Fruit fly (Drosophila melanogaster) whole organism, prepupa: ENCODE measurements around the gene CG13364.
A peak's percentile ranks its signal among the peaks of the same experiment; 100 is the strongest.

Experiments used
- Blimp-1 ChIP-seq: fragments of 200-800 bp; sonication (Bioruptor generic); optimal IDR thresholded peaks from 3 replicates; lab custom pipeline; 2017; ENCODE audit warnings: missing biosample characterization, missing genetic modification characterization, mild to moderate bottlenecking, moderate library complexity, missing genetic modification reagents
- CG11294 ChIP-seq: fragments of 200-800 bp; sonication (Bioruptor generic); IDR thresholded peaks from 2 replicates; pipeline ENCODE4 v1.3.6; 2022; ENCODE audit warnings: missing biosample characterization, missing genetic modification characterization
- CG11762 ChIP-seq: fragments of 200-800 bp; sonication (Bioruptor generic); optimal IDR thresholded peaks from 3 replicates; lab custom pipeline; 2016; ENCODE audit warnings: missing biosample characterization, missing genetic modification characterization; ENCODE audit not compliant: insufficient read depth
- CG11902 ChIP-seq: fragments of 200-800 bp; sonication (Bioruptor generic); optimal IDR thresholded peaks from 3 replicates; lab custom pipeline; 2016; ENCODE audit warnings: missing biosample characterization, missing genetic modification characterization
- CG15336 ChIP-seq: fragments of 200-800 bp; sonication (Bioruptor generic); IDR thresholded peaks from 2 replicates; pipeline ENCODE4 v1.3.6; 2022; ENCODE audit warnings: missing biosample characterization, missing genetic modification characterization
- CG1621 ChIP-seq: fragments of 200-800 bp; sonication (Bioruptor generic); optimal IDR thresholded peaks from 3 replicates; lab custom pipeline; 2018; ENCODE audit warnings: missing biosample characterization, mild to moderate bottlenecking, missing genetic modification characterization
- CG3032 ChIP-seq: fragments of 200-800 bp; optimal IDR thresholded peaks from 2 replicates; lab custom pipeline; 2019; ENCODE audit warnings: missing biosample characterization, mild to moderate bottlenecking, missing genetic modification characterization, moderate library complexity
- CG31627 ChIP-seq: fragments of 200-800 bp; sonication (Bioruptor generic); optimal IDR thresholded peaks from 3 replicates; lab custom pipeline; 2016; ENCODE audit warnings: missing biosample characterization, missing genetic modification characterization
- CG32006 ChIP-seq: fragments of 200-800 bp; sonication (Bioruptor generic); optimal IDR thresholded peaks from 3 replicates; lab custom pipeline; 2017; ENCODE audit warnings: missing biosample characterization, mild to moderate bottlenecking, missing genetic modification characterization
- CG4318 ChIP-seq: fragments of 200-800 bp; sonication (Bioruptor generic); optimal IDR thresholded peaks from 3 replicates; lab custom pipeline; 2017; ENCODE audit warnings: missing biosample characterization, mild to moderate bottlenecking, missing genetic modification characterization
- CG6792 ChIP-seq: fragments of 200-800 bp; sonication (Bioruptor generic); optimal IDR thresholded peaks from 3 replicates; lab custom pipeline; 2016; ENCODE audit warnings: missing biosample characterization, missing genetic modification characterization
- CG6808 ChIP-seq: fragments of 200-800 bp; sonication (Bioruptor generic); optimal IDR thresholded peaks from 3 replicates; lab custom pipeline; 2017; ENCODE audit warnings: missing biosample characterization, missing genetic modification characterization, mild to moderate bottlenecking, moderate library complexity, missing genetic modification reagents
- CG8119 ChIP-seq: fragments of 200-800 bp; sonication (Bioruptor generic); IDR thresholded peaks from 3 replicates; pipeline ENCODE4 v1.3.6; 2022; ENCODE audit warnings: missing biosample characterization, missing genetic modification characterization
- CG8319 ChIP-seq: fragments of 200-800 bp; sonication (Bioruptor generic); optimal IDR thresholded peaks from 3 replicates; lab custom pipeline; 2016; ENCODE audit warnings: missing biosample characterization, missing genetic modification characterization
- CG9139 ChIP-seq: fragments of 200-800 bp; sonication (Bioruptor generic); optimal IDR thresholded peaks from 3 replicates; lab custom pipeline; 2017; ENCODE audit warnings: missing biosample characterization, mild to moderate bottlenecking, missing genetic modification characterization
- Eip75B ChIP-seq: fragments of 200-800 bp; sonication (Bioruptor generic); optimal IDR thresholded peaks from 3 replicates; lab custom pipeline; 2016; ENCODE audit warnings: missing biosample characterization, missing genetic modification characterization
- Eip78C ChIP-seq: fragments of 200-800 bp; sonication (Bioruptor generic); peaks from one replicate; lab custom pipeline; 2016; ENCODE audit warnings: missing biosample characterization, missing genetic modification characterization
- Eip93F ChIP-seq: fragments of 200-800 bp; sonication (Bioruptor generic); optimal IDR thresholded peaks from 2 replicates; lab custom pipeline; 2016; ENCODE audit warnings: missing biosample characterization, mild to moderate bottlenecking, missing genetic modification characterization
- Ets96B ChIP-seq: fragments of 200-800 bp; optimal IDR thresholded peaks from 2 replicates; lab custom pipeline; 2019; ENCODE audit warnings: missing biosample characterization, mild to moderate bottlenecking, missing genetic modification characterization, moderate library complexity
- Hr39 ChIP-seq: fragments of 200-800 bp; sonication (Bioruptor generic); optimal IDR thresholded peaks from 2 replicates; lab custom pipeline; 2016; ENCODE audit warnings: missing biosample characterization, missing genetic modification characterization
- Hr4 ChIP-seq: fragments of 200-800 bp; sonication (Bioruptor generic); optimal IDR thresholded peaks from 3 replicates; lab custom pipeline; 2016; ENCODE audit warnings: missing biosample characterization, missing genetic modification characterization
- Lpt ChIP-seq: fragments of 200-800 bp; sonication (Bioruptor generic); optimal IDR thresholded peaks from 3 replicates; lab custom pipeline; 2016; ENCODE audit warnings: missing biosample characterization, missing genetic modification characterization
- Sox102F ChIP-seq: fragments of 200-800 bp; sonication (Bioruptor generic); optimal IDR thresholded peaks from 2 replicates; lab custom pipeline; 2016; ENCODE audit warnings: missing biosample characterization, mild to moderate bottlenecking, missing genetic modification characterization
- Sox14 ChIP-seq: fragments of 200-800 bp; sonication (Bioruptor generic); optimal IDR thresholded peaks from 3 replicates; lab custom pipeline; 2016; ENCODE audit warnings: missing biosample characterization, missing genetic modification characterization
- Sox15 ChIP-seq: fragments of 200-800 bp; sonication (Bioruptor generic); optimal IDR thresholded peaks from 3 replicates; lab custom pipeline; 2016; ENCODE audit warnings: missing biosample characterization, missing genetic modification characterization
- acj6 ChIP-seq: fragments of 200-800 bp; sonication (Bioruptor generic); optimal IDR thresholded peaks from 3 replicates; lab custom pipeline; 2016; ENCODE audit warnings: missing biosample characterization, missing genetic modification characterization
- dsx ChIP-seq: fragments of 200-800 bp; optimal IDR thresholded peaks from 3 replicates; lab custom pipeline; 2019; ENCODE audit warnings: missing biosample characterization, mild to moderate bottlenecking, missing genetic modification characterization, moderate library complexity; ENCODE audit not compliant: poor library complexity, severe bottlenecking
- esn ChIP-seq: fragments of 200-800 bp; sonication (Bioruptor generic); optimal IDR thresholded peaks from 2 replicates; lab custom pipeline; 2016; ENCODE audit warnings: missing biosample characterization, mild to moderate bottlenecking, missing genetic modification characterization, moderate library complexity
- fd85E ChIP-seq: fragments of 200-800 bp; sonication (Bioruptor generic); optimal IDR thresholded peaks from 3 replicates; lab custom pipeline; 2016; ENCODE audit warnings: missing biosample characterization, missing genetic modification characterization
- fkh ChIP-seq: fragments of 200-800 bp; sonication (Bioruptor generic); optimal IDR thresholded peaks from 3 replicates; lab custom pipeline; 2017; ENCODE audit warnings: missing biosample characterization, mild to moderate bottlenecking, missing genetic modification characterization, moderate library complexity
- lz ChIP-seq: fragments of 200-800 bp; sonication (Bioruptor generic); optimal IDR thresholded peaks from 3 replicates; lab custom pipeline; 2016; ENCODE audit warnings: missing biosample characterization, missing genetic modification characterization
- ss ChIP-seq, 2 experiments: fragments of 200-800 bp; sonication (Bioruptor generic); optimal IDR thresholded peaks; 2 replicates in 1 of 2; 3 replicates in 1 of 2; lab custom pipeline; 2017 to 2018; ENCODE audit warnings: mild to moderate bottlenecking in 2 of 2, missing biosample characterization in 2 of 2, missing genetic modification characterization in 2 of 2, moderate library complexity in 1 of 2
- svp ChIP-seq: fragments of 200-800 bp; sonication (Bioruptor generic); peaks from one replicate; lab custom pipeline; 2016; ENCODE audit warnings: missing biosample characterization, missing genetic modification characterization
- topi ChIP-seq: fragments of 200-800 bp; sonication (Bioruptor generic); optimal IDR thresholded peaks from 3 replicates; lab custom pipeline; 2016; ENCODE audit warnings: missing biosample characterization, missing genetic modification characterization
- vri ChIP-seq: fragments of 200-800 bp; sonication (Bioruptor generic); optimal IDR thresholded peaks from 3 replicates; lab custom pipeline; 2016; ENCODE audit warnings: missing biosample characterization, mild to moderate bottlenecking, missing genetic modification characterization

Gene CG13364

dm6 chrX:621132-621555 lies 3.9 kb downstream of the CG13364 start, which contains the start of the genes CG13365 and Vsp37A (continued):
- TF ChIP-seq topi (GFP tag; lab: Kevin White, UChicago) = peak; percentile 5
- no peak for TF ChIP-seq CG11762 (GFP tag; lab: Kevin White, UChicago)
- peak; percentile 8 for TF ChIP-seq Sox15 (GFP tag; lab: Kevin White, UChicago)
- peak; percentile 35 for TF ChIP-seq lz (GFP tag; lab: Kevin White, UChicago)
- no peak for TF ChIP-seq ss (GFP tag; optimal IDR thresholded peaks at IDR 0.05; lab: Kevin White, UChicago)
- TF ChIP-seq Sox102F (GFP tag; lab: Kevin White, UChicago) = no peak
- TF ChIP-seq Eip75B (GFP tag; lab: Kevin White, UChicago) = peak; percentile 39
- TF ChIP-seq CG9139 = no peak
- no peak for TF ChIP-seq Blimp-1 (GFP tag; lab: Kevin White, UChicago)
- peak; percentile 4 for TF ChIP-seq CG8319 (GFP tag; lab: Kevin White, UChicago)
- no peak for TF ChIP-seq CG4318 (GFP tag; lab: Kevin White, UChicago)
- no peak for TF ChIP-seq CG32006

dm6 chrX:620102-620430 lies 4.9 kb downstream of the CG13364 start, which contains the start of gene spdi:
TSS of gene spdi (minus strand) at chrX:620195.
- TF ChIP-seq CG3032 (tag; lab: Kevin White, UChicago) (no peak), dsx (GFP tag; lab: Kevin White, UChicago) (peak; percentile 5), CG6808 (GFP tag; lab: Kevin White, UChicago) (no peak)
- TF ChIP-seq, all 60 proteins: peak for 1

DNA sequence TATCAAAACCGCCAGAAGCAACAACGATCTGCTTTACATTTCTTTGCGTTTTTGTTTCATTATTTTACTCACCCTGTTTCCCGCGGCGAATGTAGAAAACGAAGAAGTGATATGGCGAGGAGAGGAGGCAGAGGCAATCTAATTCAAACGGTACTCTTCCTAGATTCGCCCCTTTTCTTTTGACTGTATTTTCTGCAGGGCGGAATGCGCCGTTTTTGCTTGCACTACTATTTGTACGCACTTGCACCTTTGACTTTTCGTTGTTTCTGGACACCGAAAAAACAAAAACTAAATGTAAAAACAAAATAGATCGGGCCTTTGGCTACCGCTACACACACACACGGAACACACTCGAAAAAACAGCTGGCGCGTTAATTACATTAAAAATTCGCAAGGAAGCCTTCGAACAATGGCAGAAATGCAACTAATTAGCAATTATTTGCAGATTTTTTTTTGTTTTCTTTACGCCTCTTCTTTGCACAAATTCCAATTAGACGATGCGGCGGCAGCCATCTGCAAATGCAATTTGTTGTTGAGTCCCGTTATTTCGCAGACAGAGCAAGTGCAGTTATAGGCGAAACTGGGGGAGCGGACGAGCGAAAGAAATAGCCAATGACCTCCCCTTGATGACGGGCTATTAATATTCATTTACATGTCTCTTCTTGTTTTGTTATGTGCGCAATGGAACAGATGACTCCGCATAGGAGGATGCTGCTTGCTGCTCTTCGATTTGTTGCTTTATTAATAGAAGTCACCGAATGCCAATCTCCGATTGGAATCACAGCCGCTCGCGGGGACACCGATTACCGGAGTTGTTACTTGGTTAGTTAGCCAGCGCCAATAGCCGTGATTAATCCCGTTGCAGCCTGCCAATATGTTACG lies 5.5 kb downstream of the CG13364 start:
- peak; percentile 24 for TF ChIP-seq CG32006
- no peak for TF ChIP-seq Blimp-1 (GFP tag; lab: Kevin White, UChicago)
- TF ChIP-seq Eip93F (GFP tag; lab: Kevin White, UChicago) = no peak
- peak; percentile 22; the same call in 1 of the 2 replicates for TF ChIP-seq CG15336
- TF ChIP-seq CG3032 (tag; lab: Kevin White, UChicago) = no peak
- TF ChIP-seq esn (GFP tag; lab: Kevin White, UChicago) = no peak
- no peak for TF ChIP-seq Hr39 (GFP tag; lab: Kevin White, UChicago)
- peak; percentile 61 for TF ChIP-seq svp (GFP tag; lab: Kevin White, UChicago)
- peak; percentile 41; the same call in 1 of the 3 replicates for TF ChIP-seq CG8119 (GFP tag; lab: Robert Waterston, UW)
- TF ChIP-seq Hr4 (GFP tag; lab: Kevin White, UChicago) = peak; percentile 33
- TF ChIP-seq vri (GFP tag; lab: Kevin White, UChicago) = no peak

DNA sequence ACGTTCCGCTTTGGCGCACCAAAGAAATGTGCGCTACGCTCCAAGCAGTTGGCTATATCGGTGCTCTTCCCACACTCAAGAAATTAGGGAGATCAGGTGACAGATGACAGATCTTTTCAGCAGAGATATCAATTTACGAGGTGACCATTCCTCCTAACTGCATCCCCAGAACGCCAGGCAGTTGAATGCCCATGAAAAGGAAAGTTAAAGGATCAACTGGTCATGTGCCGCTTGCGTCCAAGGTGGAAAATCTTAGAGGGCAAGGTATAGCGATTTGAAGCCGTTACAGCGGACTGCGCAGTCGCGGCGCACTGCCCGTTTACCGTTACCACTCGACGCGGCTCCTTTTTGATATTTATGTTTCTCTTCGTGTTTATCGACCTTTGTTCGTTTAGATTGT lies 6.4 kb downstream of the CG13364 start:
- TF ChIP-seq Hr4 (GFP tag; lab: Kevin White, UChicago) = peak; percentile 10
- TF ChIP-seq Sox14 (GFP tag; lab: Kevin White, UChicago) = no peak
- peak; percentile 74 for TF ChIP-seq svp (GFP tag; lab: Kevin White, UChicago)
- TF ChIP-seq CG31627 = peak; percentile 2
- TF ChIP-seq Lpt = no peak
- peak; percentile 39; the same call in 1 of the 2 replicates for TF ChIP-seq CG15336
- TF ChIP-seq fd85E (GFP tag; lab: Kevin White, UChicago) = no peak
- TF ChIP-seq lz (GFP tag; lab: Kevin White, UChicago) = peak; percentile 21
- TF ChIP-seq CG32006 = peak; percentile 59
- peak; percentile 5 for TF ChIP-seq Hr39 (GFP tag; lab: Kevin White, UChicago)
- TF ChIP-seq CG11902 = no peak
- TF ChIP-seq Eip78C (GFP tag; lab: Kevin White, UChicago) = peak; percentile 2

DNA sequence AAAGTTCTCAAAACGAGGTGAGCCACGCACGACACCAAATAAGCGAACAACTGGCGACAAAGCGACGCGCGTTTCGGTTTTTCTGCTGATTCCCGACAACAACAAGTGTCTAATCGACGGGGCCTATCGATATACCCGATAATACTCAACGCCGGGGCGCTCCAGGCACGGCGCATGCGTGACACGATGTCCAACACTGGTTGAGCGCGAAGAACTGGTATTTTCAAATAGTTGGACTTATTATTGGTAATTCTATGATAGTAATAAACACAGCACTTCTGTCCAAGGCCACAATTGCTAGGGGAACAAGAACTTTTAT lies 7.6 kb downstream of the CG13364 start:
- TF ChIP-seq Ets96B (tag; lab: Kevin White, UChicago) = no peak
- TF ChIP-seq acj6 (GFP tag; lab: Kevin White, UChicago) = no peak
- no peak for TF ChIP-seq CG6792 (GFP tag; lab: Kevin White, UChicago)
- TF ChIP-seq CG1621 (tag; lab: Kevin White, UChicago) = peak; percentile 85
- TF ChIP-seq Sox102F (GFP tag; lab: Kevin White, UChicago) = no peak
- TF ChIP-seq svp (GFP tag; lab: Kevin White, UChicago) = no peak
- no peak for TF ChIP-seq CG11294 (GFP tag; lab: Robert Waterston, UW)
- peak; percentile 13 for TF ChIP-seq Sox14 (GFP tag; lab: Kevin White, UChicago)
- TF ChIP-seq dsx (GFP tag; lab: Kevin White, UChicago) = peak; percentile 64
- TF ChIP-seq CG8319 (GFP tag; lab: Kevin White, UChicago) = no peak
- no peak for TF ChIP-seq CG4318 (GFP tag; lab: Kevin White, UChicago)
- peak; percentile 2 for TF ChIP-seq Hr39 (GFP tag; lab: Kevin White, UChicago)
- TF ChIP-seq Eip78C (GFP tag; lab: Kevin White, UChicago) = peak; percentile 7
- TF ChIP-seq fkh (GFP tag; lab: Kevin White, UChicago) = peak; percentile 54
